Fruit fly (Drosophila melanogaster) Kc167 (cell line): Measurements from ENCODE around the gene Exo70.

ENCODE experiments used
- Myc ChIP-seq: fragments of >200 bp; optimal IDR thresholded peaks from 2 replicates; lab custom pipeline; 2017; ENCODE audit warnings: missing external identifiers
- Sin3A ChIP-seq: fragments of >200 bp; optimal IDR thresholded peaks from 2 replicates; lab custom pipeline; 2018; ENCODE audit warnings: missing external identifiers
- h ChIP-seq: fragments of >200 bp; optimal IDR thresholded peaks from 3 replicates; lab custom pipeline; 2018; ENCODE audit warnings: missing external identifiers
- insv ChIP-seq: fragments of >200 bp; optimal IDR thresholded peaks from 3 replicates; lab custom pipeline; 2018; ENCODE audit warnings: missing external identifiers
- psq ChIP-seq: fragments of >200 bp; optimal IDR thresholded peaks from 2 replicates; lab custom pipeline; 2017; ENCODE audit warnings: missing external identifiers
- ttk ChIP-seq: sonication (Bioruptor generic); optimal IDR thresholded peaks from 2 replicates; lab custom pipeline; 2017; ENCODE audit warnings: missing external identifiers

Gene Exo70

dm6 chr3L:8457866-8458766 is 46.5 kb downstream of the Exo70 start:
- no peak for TF ChIP-seq ttk (lab: Kevin White, UChicago)
- TF ChIP-seq insv, result no peak
- no peak for TF ChIP-seq psq (lab: Kevin White, UChicago)
- no peak for TF ChIP-seq Sin3A
- no peak for TF ChIP-seq h (lab: Kevin White, UChicago)
- no peak for TF ChIP-seq Myc

- TF ChIP-seq psq (lab: Kevin White, UChicago) (no peak), Myc (no peak), h (lab: Kevin White, UChicago) (no peak), Sin3A (no peak), ttk (lab: Kevin White, UChicago) (no peak), insv (no peak)
Observed at dm6 chr3L:8458767-8459614, 47.3 kb downstream of the Exo70 start.

- TF ChIP-seq h (lab: Kevin White, UChicago) (no peak), ttk (lab: Kevin White, UChicago) (no peak), insv (no peak), Myc (no peak), psq (lab: Kevin White, UChicago) (no peak), Sin3A (no peak)
Observed at dm6 chr3L:8459615-8460004, 48.0 kb downstream of the Exo70 start.

- TF ChIP-seq h (lab: Kevin White, UChicago), result no peak
- no peak for TF ChIP-seq insv
- no peak for TF ChIP-seq psq (lab: Kevin White, UChicago)
- no peak for TF ChIP-seq Sin3A
- no peak for TF ChIP-seq ttk (lab: Kevin White, UChicago)
- TF ChIP-seq Myc, result no peak
Observed at dm6 chr3L:8460050-8460878, 48.6 kb downstream of the Exo70 start.

- TF ChIP-seq psq (lab: Kevin White, UChicago) (no peak), insv (no peak), Myc (no peak), Sin3A (no peak), h (lab: Kevin White, UChicago) (no peak), ttk (lab: Kevin White, UChicago) (no peak)
Observed at dm6 chr3L:8461229-8462004, 49.8 kb downstream of the Exo70 start.
